ENCODE assay signal across 5 fruit fly cellular contexts in genomic region chr3R:30817246-30817645, dm6.
TF ChIP-seq lines count a peak whose summit lies in the region.

No protein-coding gene starts in this region.

- TF ChIP-seq CTCF in whole organism, embryonic (GFP tag; optimal IDR thresholded peaks at IDR 0.05; lab: Kevin White, UChicago): peak; percentile 11

TF ChIP-seq in whole organism, adult, 20 proteins besides CTCF, POLR2A, EP300 and RAD21:
- TF ChIP-seq CG14711 (tag; optimal IDR thresholded peaks at IDR 0.05; lab: Kevin White, UChicago) (peak; percentile 19), Mnt (GFP tag; optimal IDR thresholded peaks at IDR 0.05; lab: Kevin White, UChicago) (no peak), CG1620 (GFP tag; optimal IDR thresholded peaks at IDR 0.05; lab: Kevin White, UChicago) (no peak), bab1 (GFP tag; optimal IDR thresholded peaks at IDR 0.05; lab: Kevin White, UChicago) (peak; percentile 19), CG5204 (GFP tag; optimal IDR thresholded peaks at IDR 0.05; lab: Kevin White, UChicago) (peak; percentile 5), CG33017 (tag; optimal IDR thresholded peaks at IDR 0.05; lab: Kevin White, UChicago) (peak; percentile 21), cnc (optimal IDR thresholded peaks at IDR 0.05; lab: Kevin White, UChicago) (no peak), tj (GFP tag; optimal IDR thresholded peaks at IDR 0.05; lab: Kevin White, UChicago) (no peak), CG12768 (GFP tag; optimal IDR thresholded peaks at IDR 0.05; lab: Kevin White, UChicago) (no peak), CG11617 (GFP tag; optimal IDR thresholded peaks at IDR 0.05; lab: Kevin White, UChicago) (no peak), Crg-1 (GFP tag; optimal IDR thresholded peaks at IDR 0.05; lab: Kevin White, UChicago) (no peak), Clk (GFP tag; optimal IDR thresholded peaks at IDR 0.05; lab: Kevin White, UChicago) (no peak), ovo (GFP tag; optimal IDR thresholded peaks at IDR 0.05; lab: Kevin White, UChicago) (no peak), CG7045 (GFP tag; optimal IDR thresholded peaks at IDR 0.05; lab: Kevin White, UChicago) (no peak), CG7101 (tag; optimal IDR thresholded peaks at IDR 0.05; lab: Kevin White, UChicago) (peak; percentile 6)

TF ChIP-seq in whole organism, embryonic, 481 proteins besides CTCF, POLR2A, EP300 and RAD21 (continues in another document):
- TF ChIP-seq lov (optimal IDR thresholded peaks at IDR 0.05; lab: Kevin White, UChicago): no peak
- TF ChIP-seq lov (GFP tag; IDR thresholded peaks at IDR 0.05; lab: Robert Waterston, UW): peak; percentile 65; the same call in 1 of the 3 replicates
- TF ChIP-seq seq (GFP tag; IDR thresholded peaks at IDR 0.05; lab: Robert Waterston, UW): peak; percentile 86
- no peak for TF ChIP-seq HLHmδ (GFP tag; optimal IDR thresholded peaks at IDR 0.05; lab: Kevin White, UChicago)
- peak; percentile 92 for TF ChIP-seq row (GFP tag; IDR thresholded peaks at IDR 0.05; lab: Robert Waterston, UW)
- peak; percentile 72 for TF ChIP-seq E2f1 (GFP tag; IDR thresholded peaks at IDR 0.05; lab: Robert Waterston, UW)
- TF ChIP-seq zfh1 (GFP tag; IDR thresholded peaks at IDR 0.05; lab: Robert Waterston, UW): peak; percentile 79
- TF ChIP-seq CG2712 (tag; optimal IDR thresholded peaks at IDR 0.05; lab: Kevin White, UChicago): peak; percentile 91
- TF ChIP-seq CG6175 (GFP tag; IDR thresholded peaks at IDR 0.05; lab: Robert Waterston, UW): no peak
- no peak for TF ChIP-seq tll (GFP tag; optimal IDR thresholded peaks at IDR 0.05; lab: Kevin White, UChicago)
- no peak for TF ChIP-seq CG11085 (GFP tag; IDR thresholded peaks at IDR 0.05; lab: Robert Waterston, UW)
- TF ChIP-seq CG2202 (tag; optimal IDR thresholded peaks at IDR 0.05; lab: Kevin White, UChicago): peak; percentile 84
- no peak for TF ChIP-seq vnd (GFP tag; IDR thresholded peaks at IDR 0.05; lab: Robert Waterston, UW; ENCODE audit: partially characterized antibody)
- peak; percentile 49 for TF ChIP-seq dm (GFP tag; optimal IDR thresholded peaks at IDR 0.05; lab: Kevin White, UChicago)
- TF ChIP-seq CG16863 (GFP tag; optimal IDR thresholded peaks at IDR 0.05; lab: Kevin White, UChicago): peak; percentile 76
- no peak for TF ChIP-seq yki (optimal IDR thresholded peaks at IDR 0.05; lab: Kevin White, UChicago)
- TF ChIP-seq CG12659 (GFP tag; optimal IDR thresholded peaks at IDR 0.05; lab: Kevin White, UChicago): peak; percentile 86
- TF ChIP-seq CG1603 (tag; optimal IDR thresholded peaks at IDR 0.05; lab: Kevin White, UChicago): peak; percentile 25
- TF ChIP-seq CG6689 (GFP tag; IDR thresholded peaks at IDR 0.05; lab: Robert Waterston, UW): peak; percentile 69
- TF ChIP-seq Hr78 (GFP tag; optimal IDR thresholded peaks at IDR 0.05; lab: Kevin White, UChicago): peak in 1 of 2 experiments; percentile 65

TF ChIP-seq in whole organism, prepupa, 60 proteins besides CTCF, POLR2A, EP300 and RAD21 (continues in another document):
- TF ChIP-seq CG4318 (GFP tag; optimal IDR thresholded peaks at IDR 0.05; lab: Kevin White, UChicago) (no peak), CG11902 (GFP tag; optimal IDR thresholded peaks at IDR 0.05; lab: Kevin White, UChicago) (no peak), Ets96B (tag; optimal IDR thresholded peaks at IDR 0.05; lab: Kevin White, UChicago) (peak; percentile 24), Hr38 (GFP tag; optimal IDR thresholded peaks at IDR 0.05; lab: Kevin White, UChicago) (no peak), fkh (GFP tag; optimal IDR thresholded peaks at IDR 0.05; lab: Kevin White, UChicago) (peak; percentile 21), svp (GFP tag; lab: Kevin White, UChicago) (peak; percentile 73), fd85E (GFP tag; optimal IDR thresholded peaks at IDR 0.05; lab: Kevin White, UChicago) (no peak), CG6792 (GFP tag; optimal IDR thresholded peaks at IDR 0.05; lab: Kevin White, UChicago) (peak; percentile 50), CG6808 (GFP tag; optimal IDR thresholded peaks at IDR 0.05; lab: Kevin White, UChicago) (no peak), fd59A (GFP tag; optimal IDR thresholded peaks at IDR 0.05; lab: Kevin White, UChicago) (no peak), Eip75B (GFP tag; optimal IDR thresholded peaks at IDR 0.05; lab: Kevin White, UChicago) (peak; percentile 57), salr (GFP tag; optimal IDR thresholded peaks at IDR 0.05; lab: Kevin White, UChicago) (no peak), Met (GFP tag; optimal IDR thresholded peaks at IDR 0.05; lab: Kevin White, UChicago) (peak; percentile 56), CG7368 (GFP tag; optimal IDR thresholded peaks at IDR 0.05; lab: Kevin White, UChicago) (no peak), Sox14 (GFP tag; optimal IDR thresholded peaks at IDR 0.05; lab: Kevin White, UChicago) (peak; percentile 42), Eip93F (GFP tag; optimal IDR thresholded peaks at IDR 0.05; lab: Kevin White, UChicago) (no peak), CG8632 (GFP tag; optimal IDR thresholded peaks at IDR 0.05; lab: Kevin White, UChicago) (peak; percentile 28), achi (GFP tag; optimal IDR thresholded peaks at IDR 0.05; lab: Kevin White, UChicago) (peak; percentile 33), CG6276 (GFP tag; optimal IDR thresholded peaks at IDR 0.05; lab: Kevin White, UChicago) (no peak), net (GFP tag; optimal IDR thresholded peaks at IDR 0.05; lab: Kevin White, UChicago) (peak; percentile 45), dsx (GFP tag; optimal IDR thresholded peaks at IDR 0.05; lab: Kevin White, UChicago; ENCODE audit: poor library complexity, severe bottlenecking) (peak; percentile 24)

TF ChIP-seq in whole organism, pupa, 21 proteins besides CTCF, POLR2A, EP300 and RAD21:
- TF ChIP-seq CG10348 (GFP tag; IDR thresholded peaks at IDR 0.05; lab: Robert Waterston, UW) (no peak), gl (tag; optimal IDR thresholded peaks at IDR 0.05; lab: Kevin White, UChicago) (no peak), CG4496 (GFP tag; IDR thresholded peaks at IDR 0.05; lab: Robert Waterston, UW) (no peak), CG34367 (tag; optimal IDR thresholded peaks at IDR 0.05; lab: Kevin White, UChicago) (no peak), fd96Ca (GFP tag; IDR thresholded peaks at IDR 0.05; lab: Robert Waterston, UW) (no peak), CG15710 (tag; optimal IDR thresholded peaks at IDR 0.05; lab: Kevin White, UChicago) (peak; percentile 35), CG12605 (GFP tag; IDR thresholded peaks at IDR 0.05; lab: Robert Waterston, UW) (0 out of 2 replicates have a peak, but pooled peaks have one; percentile 17), EcR (GFP tag; optimal IDR thresholded peaks at IDR 0.05; lab: Kevin White, UChicago) (no peak), Snoo (tag; optimal IDR thresholded peaks at IDR 0.05; lab: Kevin White, UChicago) (peak; percentile 30), CG17806 (tag; optimal IDR thresholded peaks at IDR 0.05; lab: Kevin White, UChicago) (peak; percentile 42), CG8301 (tag; optimal IDR thresholded peaks at IDR 0.05; lab: Kevin White, UChicago) (peak; percentile 31), rn (GFP tag; IDR thresholded peaks at IDR 0.05; lab: Robert Waterston, UW) (no peak), CG13204 (GFP tag; optimal IDR thresholded peaks at IDR 0.05; lab: Kevin White, UChicago) (no peak), D1 (tag; optimal IDR thresholded peaks at IDR 0.05; lab: Kevin White, UChicago) (no peak), Ets98B (GFP tag; IDR thresholded peaks at IDR 0.05; lab: Robert Waterston, UW) (no peak), CG32121 (GFP tag; IDR thresholded peaks at IDR 0.05; lab: Robert Waterston, UW) (no peak), CG8159 (tag; optimal IDR thresholded peaks at IDR 0.05; lab: Kevin White, UChicago) (peak; percentile 41), Pif1B (GFP tag; optimal IDR thresholded peaks at IDR 0.05; lab: Kevin White, UChicago) (no peak), Pif1A (GFP tag; optimal IDR thresholded peaks at IDR 0.05; lab: Kevin White, UChicago) (peak; percentile 45), CG9948 (tag; optimal IDR thresholded peaks at IDR 0.05; lab: Kevin White, UChicago) (peak; percentile 4), CG14655 (GFP tag; optimal IDR thresholded peaks at IDR 0.05; lab: Kevin White, UChicago) (peak; percentile 19)

TF ChIP-seq in whole organism, wandering third instar larva, 38 proteins besides CTCF, POLR2A, EP300 and RAD21:
- TF ChIP-seq Sp1 (GFP tag; optimal IDR thresholded peaks at IDR 0.05; lab: Kevin White, UChicago) (peak; percentile 36), foxo (GFP tag; optimal IDR thresholded peaks at IDR 0.05; lab: Kevin White, UChicago) (peak in 1 of 2 experiments; percentile 58), psq (GFP tag; optimal IDR thresholded peaks at IDR 0.05; lab: Kevin White, UChicago) (peak; percentile 39), fru (GFP tag; optimal IDR thresholded peaks at IDR 0.05; lab: Kevin White, UChicago) (peak; percentile 65), tai (GFP tag; optimal IDR thresholded peaks at IDR 0.05; lab: Kevin White, UChicago) (no peak), usp (GFP tag; optimal IDR thresholded peaks at IDR 0.05; lab: Kevin White, UChicago) (no peak), rgr (GFP tag; optimal IDR thresholded peaks at IDR 0.05; lab: Kevin White, UChicago) (peak; percentile 65), Myc (optimal IDR thresholded peaks at IDR 0.05; lab: Kevin White, UChicago) (no peak), sv (GFP tag; optimal IDR thresholded peaks at IDR 0.05; lab: Kevin White, UChicago) (peak; percentile 88), dsf (GFP tag; optimal IDR thresholded peaks at IDR 0.05; lab: Kevin White, UChicago; ENCODE audit: borderline replicate concordance) (no peak), woc (GFP tag; optimal IDR thresholded peaks at IDR 0.05; lab: Kevin White, UChicago) (peak; percentile 6), OdsH (GFP tag; optimal IDR thresholded peaks at IDR 0.05; lab: Kevin White, UChicago) (peak; percentile 54), br (GFP tag; optimal IDR thresholded peaks at IDR 0.05; lab: Kevin White, UChicago) (peak; percentile 53), HLH106 (tag; optimal IDR thresholded peaks at IDR 0.05; lab: Kevin White, UChicago) (peak; percentile 9), Hnf4 (GFP tag; optimal IDR thresholded peaks at IDR 0.05; lab: Kevin White, UChicago) (peak; percentile 35), dmrt93B (GFP tag; optimal IDR thresholded peaks at IDR 0.05; lab: Kevin White, UChicago) (no peak), Hr83 (GFP tag; optimal IDR thresholded peaks at IDR 0.05; lab: Kevin White, UChicago; ENCODE audit: poor library complexity, severe bottlenecking) (no peak), ey (GFP tag; optimal IDR thresholded peaks at IDR 0.05; lab: Kevin White, UChicago) (peak; percentile 56), h (GFP tag; optimal IDR thresholded peaks at IDR 0.05; lab: Kevin White, UChicago) (peak; percentile 58)
